Worm (Caenorhabditis elegans): ENCODE data around the gene ZK792.12.

The ZK792.12 gene

ce11 chrIV:11716414-11716813, 22.8 kb downstream of the ZK792.12 start:
- no peak for TF ChIP-seq bed-3 (GFP tag; optimal IDR thresholded peaks at IDR 0.05)
- peak; percentile 14 for TF ChIP-seq hlh-1 (tag; optimal IDR thresholded peaks at IDR 0.05)

ce11 chrIV:11717094-11717876, 23.7 kb downstream of the ZK792.12 start:
- TF ChIP-seq nhr-28 (tag; optimal IDR thresholded peaks at IDR 0.05) (no peak), snpc-4 (tag; optimal IDR thresholded peaks at IDR 0.05) (no peak), ceh-43 (GFP tag; optimal IDR thresholded peaks at IDR 0.05) (no peak), pha-4 (tag; optimal IDR thresholded peaks at IDR 0.05) (no peak), ces-1 (GFP tag; optimal IDR thresholded peaks at IDR 0.05) (peak; percentile 98), nhr-237 (tag; optimal IDR thresholded peaks at IDR 0.05) (no peak), sptf-1 (tag; optimal IDR thresholded peaks at IDR 0.05) (no peak), mep-1 (tag; optimal IDR thresholded peaks at IDR 0.05) (no peak), ham-2 (GFP tag; optimal IDR thresholded peaks at IDR 0.05) (no peak), tbx-8 (GFP tag; optimal IDR thresholded peaks at IDR 0.05) (no peak), ceh-39 (tag; optimal IDR thresholded peaks at IDR 0.05) (peak; percentile 1), cnd-1 (tag; optimal IDR thresholded peaks at IDR 0.05) (peak; percentile 34), mab-5 (tag; optimal IDR thresholded peaks at IDR 0.05) (no peak), lsy-2 (tag; optimal IDR thresholded peaks at IDR 0.05) (no peak), drap-1 (GFP tag; optimal IDR thresholded peaks at IDR 0.05) (no peak), unc-39 (tag; optimal IDR thresholded peaks at IDR 0.05) (no peak), nhr-2 (tag; optimal IDR thresholded peaks at IDR 0.05) (peak; percentile 99), mls-2 (tag; optimal IDR thresholded peaks at IDR 0.05) (peak; percentile 30), lin-13 (tag; optimal IDR thresholded peaks at IDR 0.05) (no peak), unc-120 (tag; optimal IDR thresholded peaks at IDR 0.05; ENCODE audit: poor library complexity, severe bottlenecking) (no peak), hlh-1 (tag; optimal IDR thresholded peaks at IDR 0.05) (no peak), elt-1 (tag; optimal IDR thresholded peaks at IDR 0.05; ENCODE audit: borderline replicate concordance, insufficient read depth) (no peak), zip-8 (tag; optimal IDR thresholded peaks at IDR 0.05) (peak; percentile 69)

DNA sequence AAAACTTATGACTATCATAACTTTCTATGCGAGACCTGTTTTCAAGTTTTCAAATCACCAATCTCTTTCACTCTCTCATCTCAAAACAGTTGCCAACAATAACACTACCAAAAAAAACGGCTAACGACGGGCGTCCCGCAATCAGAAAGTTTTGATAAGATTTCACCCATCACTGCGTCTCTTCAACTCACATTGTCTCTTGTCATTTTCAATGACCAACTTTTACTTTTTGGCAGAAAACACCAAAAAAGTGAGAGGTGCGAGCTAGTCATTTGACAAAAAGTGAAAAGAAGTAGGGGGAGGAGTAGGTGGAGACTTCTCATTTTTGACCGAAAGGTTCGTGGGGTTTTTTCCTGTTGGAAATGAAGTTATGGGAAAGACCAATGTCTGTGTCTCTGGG, 25.1 kb downstream of the ZK792.12 start:
- peak; percentile 47 for TF ChIP-seq blmp-1 (tag; optimal IDR thresholded peaks at IDR 0.05)
- TF ChIP-seq drap-1 (GFP tag; optimal IDR thresholded peaks at IDR 0.05) = no peak
- no peak for TF ChIP-seq lin-13 (tag; optimal IDR thresholded peaks at IDR 0.05)
- no peak for TF ChIP-seq mep-1 (tag; optimal IDR thresholded peaks at IDR 0.05)

- no peak for TF ChIP-seq bed-3 (GFP tag; optimal IDR thresholded peaks at IDR 0.05)
- no peak for TF ChIP-seq ceh-83 (GFP tag; optimal IDR thresholded peaks at IDR 0.05)
Observed at ce11 chrIV:11721878-11722277, 28.3 kb downstream of the ZK792.12 start.

DNA sequence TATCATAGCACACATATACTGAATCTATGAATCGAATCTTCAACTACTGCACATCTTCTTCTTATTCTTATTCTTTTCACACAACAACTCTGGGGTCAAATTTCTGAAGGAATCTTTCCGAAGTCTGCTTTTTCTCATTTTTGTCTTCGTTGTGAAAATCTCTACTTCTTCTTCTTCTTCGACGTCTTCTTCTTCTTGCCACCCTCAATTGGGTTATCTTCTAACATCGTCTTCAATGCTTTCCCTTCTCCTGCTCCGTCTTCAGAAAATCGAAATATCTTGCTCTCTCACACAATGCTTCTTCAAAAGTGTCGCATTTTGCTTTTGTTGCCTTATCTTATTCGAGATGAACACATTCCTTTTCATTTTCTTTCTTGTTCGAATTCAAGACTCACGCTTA, 29.7 kb downstream of the ZK792.12 start:
- no peak for TF ChIP-seq nhr-12 (tag; optimal IDR thresholded peaks at IDR 0.05)
- peak; percentile 94 for TF ChIP-seq ces-1 (GFP tag; optimal IDR thresholded peaks at IDR 0.05)

DNA sequence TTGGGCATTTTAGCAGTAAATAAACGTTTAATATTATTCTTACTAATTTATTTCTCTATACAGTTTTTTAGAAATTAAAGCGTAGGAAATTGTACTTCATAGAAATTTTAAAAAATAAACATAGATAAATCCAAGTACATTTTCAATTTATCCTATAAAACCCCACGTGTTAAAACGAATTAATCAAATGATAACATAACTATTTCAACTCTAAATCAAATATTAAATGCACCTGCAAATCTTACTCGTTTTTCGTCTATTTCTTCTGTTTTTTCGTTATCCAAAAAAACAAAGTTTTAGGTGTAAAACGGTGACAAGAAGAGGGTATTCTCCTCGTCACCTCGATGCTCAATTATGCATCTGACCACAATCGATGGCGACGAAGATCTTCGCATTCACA, 41.4 kb downstream of the ZK792.12 start, which contains the start of gene K01A6.6:
Gene K01A6.6, plus strand, starts transcription at position 301 of the 400 bp plus-strand sequence.
- no peak for TF ChIP-seq unc-62 (GFP tag; optimal IDR thresholded peaks at IDR 0.05)
- no peak for TF ChIP-seq hlh-1 (tag; optimal IDR thresholded peaks at IDR 0.05)
- TF ChIP-seq ztf-11 (tag; optimal IDR thresholded peaks at IDR 0.05) = no peak
- no peak for TF ChIP-seq unc-120 (tag; optimal IDR thresholded peaks at IDR 0.05; ENCODE audit: poor library complexity, severe bottlenecking)
- no peak for TF ChIP-seq lin-13 (tag; optimal IDR thresholded peaks at IDR 0.05)
- TF ChIP-seq cnd-1 (tag; optimal IDR thresholded peaks at IDR 0.05) = no peak
- no peak for TF ChIP-seq ham-2 (GFP tag; optimal IDR thresholded peaks at IDR 0.05)
- TF ChIP-seq elt-1 (tag; optimal IDR thresholded peaks at IDR 0.05; ENCODE audit: borderline replicate concordance, insufficient read depth) = no peak
- no peak for TF ChIP-seq tbx-8 (GFP tag; optimal IDR thresholded peaks at IDR 0.05)
- TF ChIP-seq mep-1 (tag; optimal IDR thresholded peaks at IDR 0.05) = no peak
- no peak for TF ChIP-seq pha-4 (tag; optimal IDR thresholded peaks at IDR 0.05)
- TF ChIP-seq drap-1 (GFP tag; optimal IDR thresholded peaks at IDR 0.05) = no peak
- no peak for TF ChIP-seq bed-3 (GFP tag; optimal IDR thresholded peaks at IDR 0.05)
- TF ChIP-seq zip-8 (tag; optimal IDR thresholded peaks at IDR 0.05) = no peak
- no peak for TF ChIP-seq mab-5 (tag; optimal IDR thresholded peaks at IDR 0.05)
- no peak for TF ChIP-seq ceh-83 (GFP tag; optimal IDR thresholded peaks at IDR 0.05)
- no peak for TF ChIP-seq sem-2 (GFP tag; optimal IDR thresholded peaks at IDR 0.05)
- TF ChIP-seq lsy-2 (tag; optimal IDR thresholded peaks at IDR 0.05) = no peak
- TF ChIP-seq nhr-2 (tag; optimal IDR thresholded peaks at IDR 0.05) = no peak
- no peak for TF ChIP-seq nhr-28 (tag; optimal IDR thresholded peaks at IDR 0.05)

Measured in whole organism, mixed stage, embryonic.